Fruit fly (Drosophila melanogaster) whole organism, wandering third instar larva: ENCODE data around the gene His2Av.

Experiments used
- CG9705 ChIP-seq: fragments of 200-800 bp; sonication (Bioruptor generic); optimal IDR thresholded peaks from 2 replicates; lab custom pipeline; 2018; ENCODE audit warnings: missing biosample characterization, mild to moderate bottlenecking, missing genetic modification characterization
- Dfd ChIP-seq: fragments of >200 bp; optimal IDR thresholded peaks from 2 replicates; lab custom pipeline; 2017; ENCODE audit warnings: missing biosample characterization, missing genetic modification characterization
- Jra ChIP-seq: sonication (Bioruptor generic); optimal IDR thresholded peaks from 2 replicates; lab custom pipeline; 2016; ENCODE audit warnings: missing biosample characterization, missing genetic modification characterization
- dmrt93B ChIP-seq: fragments of 200-800 bp; sonication (Bioruptor generic); optimal IDR thresholded peaks from 2 replicates; lab custom pipeline; 2018; ENCODE audit warnings: missing biosample characterization, mild to moderate bottlenecking, missing genetic modification characterization
- foxo ChIP-seq, 2 experiments: fragments of 200-800 bp; sonication (Bioruptor generic); optimal IDR thresholded peaks; 2 replicates in 1 of 2; 3 replicates in 1 of 2; lab custom pipeline; 2016 to 2017; ENCODE audit warnings: missing biosample characterization in 2 of 2, missing genetic modification characterization in 2 of 2
- h ChIP-seq: fragments of 200-800 bp; sonication (Bioruptor generic); optimal IDR thresholded peaks from 3 replicates; lab custom pipeline; 2016; ENCODE audit warnings: missing biosample characterization, mild to moderate bottlenecking, missing genetic modification characterization
- psq ChIP-seq: fragments of 200-800 bp; sonication (Bioruptor generic); optimal IDR thresholded peaks from 3 replicates; lab custom pipeline; 2017; ENCODE audit warnings: missing biosample characterization, mild to moderate bottlenecking, missing genetic modification characterization, moderate library complexity
- tai ChIP-seq: sonication (Bioruptor generic); optimal IDR thresholded peaks from 2 replicates; lab custom pipeline; 2016; ENCODE audit warnings: missing biosample characterization, missing genetic modification characterization
- usp ChIP-seq: fragments of >200 bp; optimal IDR thresholded peaks from 2 replicates; lab custom pipeline; 2017; ENCODE audit warnings: missing biosample characterization, missing genetic modification characterization

dm6 chr3R:26876432-26876831, 9.7 kb downstream of the His2Av start, which contains the start of gene CG5500:
- TF ChIP-seq CG9705 (GFP tag; lab: Kevin White, UChicago) (no peak), Dfd (GFP tag; lab: Kevin White, UChicago) (no peak), h (GFP tag; lab: Kevin White, UChicago) (no peak), dmrt93B (GFP tag; lab: Kevin White, UChicago) (no peak), Jra (no peak), tai (GFP tag; lab: Kevin White, UChicago) (no peak), usp (no peak), foxo (GFP tag; optimal IDR thresholded peaks at IDR 0.05; lab: Kevin White, UChicago) (no peak), psq (no peak)
